Worm (Caenorhabditis elegans) whole organism, late embryonic: ENCODE results near the gene col-72.

Experiments used
- F13H6.1 ChIP-seq: sonication (generic microtip); optimal IDR thresholded peaks from 2 replicates; lab custom pipeline; 2016; ENCODE audit warnings: missing genetic modification characterization, missing compliant biosample characterization
- ahr-1 ChIP-seq: sonication (generic microtip); optimal IDR thresholded peaks from 2 replicates; lab custom pipeline; 2016; ENCODE audit warnings: missing genetic modification characterization, missing compliant biosample characterization
- ama-1 ChIP-seq: fragments of 150-350 bp; optimal IDR thresholded peaks from 2 replicates; lab custom pipeline; 2014
- ceh-14 ChIP-seq: sonication (generic microtip); optimal IDR thresholded peaks from 2 replicates; lab custom pipeline; 2016; ENCODE audit warnings: missing genotype, missing genetic modification characterization, missing compliant biosample characterization
- ceh-19 ChIP-seq: fragments of 200-800 bp; sonication (Bioruptor generic); optimal IDR thresholded peaks from 2 replicates; lab custom pipeline; 2018; ENCODE audit warnings: mild to moderate bottlenecking, missing genetic modification characterization, missing compliant biosample characterization
- ceh-22 ChIP-seq: sonication (generic microtip); optimal IDR thresholded peaks from 2 replicates; lab custom pipeline; 2017; ENCODE audit warnings: missing biosample characterization, missing genetic modification characterization
- ceh-31 ChIP-seq: sonication (generic microtip); optimal IDR thresholded peaks from 2 replicates; lab custom pipeline; 2016; ENCODE audit warnings: missing genetic modification characterization, missing compliant biosample characterization
- ceh-34 ChIP-seq: sonication (generic microtip); optimal IDR thresholded peaks from 2 replicates; lab custom pipeline; 2016; ENCODE audit warnings: mild to moderate bottlenecking, missing genetic modification characterization, missing compliant biosample characterization
- ceh-48 ChIP-seq: sonication (generic microtip); optimal IDR thresholded peaks from 2 replicates; lab custom pipeline; 2016; ENCODE audit warnings: missing genetic modification characterization, inconsistent platforms, missing compliant biosample characterization
- ceh-6 ChIP-seq: fragments of 200-800 bp; sonication (Bioruptor generic); optimal IDR thresholded peaks from 2 replicates; lab custom pipeline; 2018; ENCODE audit warnings: mild to moderate bottlenecking, missing genetic modification characterization, missing compliant biosample characterization
- ceh-9 ChIP-seq: sonication (generic microtip); optimal IDR thresholded peaks from 2 replicates; lab custom pipeline; 2016; ENCODE audit warnings: mild to moderate bottlenecking, missing genetic modification characterization, inconsistent platforms, missing compliant biosample characterization
- che-1 ChIP-seq: sonication (generic microtip); optimal IDR thresholded peaks from 2 replicates; lab custom pipeline; 2016; ENCODE audit warnings: mild to moderate bottlenecking, missing genetic modification characterization, missing compliant biosample characterization
- dmd-4 ChIP-seq: sonication (generic microtip); optimal IDR thresholded peaks from 2 replicates; lab custom pipeline; 2016; ENCODE audit warnings: borderline replicate concordance, missing genetic modification characterization, missing compliant biosample characterization
- dve-1 ChIP-seq: sonication (generic microtip); optimal IDR thresholded peaks from 2 replicates; lab custom pipeline; 2017; ENCODE audit warnings: antibody characterized with exemption, mild to moderate bottlenecking, missing genetic modification characterization, missing compliant biosample characterization
- elt-2 ChIP-seq: sonication (generic microtip); optimal IDR thresholded peaks from 2 replicates; lab custom pipeline; 2016; ENCODE audit warnings: missing genetic modification reagents, missing genetic modification characterization, missing compliant biosample characterization
- elt-4 ChIP-seq: sonication (generic microtip); optimal IDR thresholded peaks from 2 replicates; lab custom pipeline; 2016; ENCODE audit warnings: missing genetic modification characterization, missing compliant biosample characterization
- eyg-1 ChIP-seq: sonication (generic microtip); optimal IDR thresholded peaks from 2 replicates; lab custom pipeline; 2016; ENCODE audit warnings: missing genotype, missing genetic modification characterization, missing compliant biosample characterization
- fkh-6 ChIP-seq: sonication (generic microtip); optimal IDR thresholded peaks from 2 replicates; lab custom pipeline; 2016; ENCODE audit warnings: missing genetic modification characterization, missing compliant biosample characterization
- gmeb-2 ChIP-seq: sonication (generic microtip); optimal IDR thresholded peaks from 2 replicates; lab custom pipeline; 2016; ENCODE audit warnings: missing genetic modification characterization, inconsistent platforms, missing compliant biosample characterization
- hlh-13 ChIP-seq: fragments of 200-800 bp; sonication (Bioruptor generic); optimal IDR thresholded peaks from 2 replicates; lab custom pipeline; 2018; ENCODE audit warnings: mild to moderate bottlenecking, missing genetic modification characterization, missing compliant biosample characterization
- hlh-15 ChIP-seq: sonication (generic microtip); optimal IDR thresholded peaks from 2 replicates; lab custom pipeline; 2016; ENCODE audit warnings: missing genetic modification characterization, missing compliant biosample characterization
- hlh-30 ChIP-seq: sonication (generic microtip); optimal IDR thresholded peaks from 2 replicates; lab custom pipeline; 2017; ENCODE audit warnings: antibody characterized with exemption, missing genetic modification characterization, missing compliant biosample characterization; ENCODE audit not compliant: insufficient read depth
- hlh-8 ChIP-seq: sonication (generic microtip); optimal IDR thresholded peaks from 2 replicates; lab custom pipeline; 2016; ENCODE audit warnings: missing genotype, missing genetic modification characterization, missing compliant biosample characterization
- lim-6 ChIP-seq: sonication (generic microtip); optimal IDR thresholded peaks from 2 replicates; lab custom pipeline; 2016; ENCODE audit warnings: missing genetic modification characterization, missing compliant biosample characterization
- madf-2 ChIP-seq: sonication (generic microtip); optimal IDR thresholded peaks from 2 replicates; lab custom pipeline; 2017; ENCODE audit warnings: missing genetic modification characterization, missing compliant biosample characterization
- mec-3 ChIP-seq: sonication (generic microtip); optimal IDR thresholded peaks from 2 replicates; lab custom pipeline; 2016; ENCODE audit warnings: borderline replicate concordance, missing genetic modification characterization, missing compliant biosample characterization
- nfya-1 ChIP-seq: sonication (generic microtip); optimal IDR thresholded peaks from 2 replicates; lab custom pipeline; 2017; ENCODE audit warnings: missing genetic modification characterization, mild to moderate bottlenecking, missing compliant biosample characterization, antibody characterized with exemption, moderate library complexity
- nhr-232 ChIP-seq: sonication (generic microtip); optimal IDR thresholded peaks from 2 replicates; lab custom pipeline; 2016; ENCODE audit warnings: missing genetic modification characterization, missing compliant biosample characterization
- pag-3 ChIP-seq: sonication (generic microtip); optimal IDR thresholded peaks from 2 replicates; lab custom pipeline; 2016; ENCODE audit warnings: missing compliant biosample characterization, missing genetic modification characterization, borderline replicate concordance
- pax-1 ChIP-seq: fragments of 150-350 bp; optimal IDR thresholded peaks from 2 replicates; lab custom pipeline; 2014; ENCODE audit warnings: missing biosample characterization, missing genetic modification characterization
- ref-2 ChIP-seq: sonication (generic microtip); optimal IDR thresholded peaks from 2 replicates; lab custom pipeline; 2016; ENCODE audit warnings: missing genetic modification characterization, missing compliant biosample characterization
- sdc-2 ChIP-seq: sonication (generic microtip); optimal IDR thresholded peaks from 2 replicates; lab custom pipeline; 2016; ENCODE audit warnings: missing genotype, missing genetic modification characterization, missing compliant biosample characterization
- sox-2 ChIP-seq: fragments of 200-800 bp; sonication (Bioruptor generic); IDR thresholded peaks from 2 replicates; pipeline ENCODE4 v1.3.6; 2022; ENCODE audit warnings: missing genetic modification reagents, missing genetic modification characterization, missing compliant biosample characterization
- sox-4 ChIP-seq: sonication (generic microtip); optimal IDR thresholded peaks from 2 replicates; lab custom pipeline; 2017; ENCODE audit warnings: mild to moderate bottlenecking, missing genetic modification characterization, inconsistent platforms, missing compliant biosample characterization
- syd-9 ChIP-seq: sonication (generic microtip); optimal IDR thresholded peaks from 2 replicates; lab custom pipeline; 2016; ENCODE audit warnings: mild to moderate bottlenecking, missing genetic modification characterization, moderate library complexity, missing compliant biosample characterization
- tbx-2 ChIP-seq: sonication (generic microtip); optimal IDR thresholded peaks from 2 replicates; lab custom pipeline; 2016; ENCODE audit warnings: missing genetic modification characterization, missing compliant biosample characterization
- tbx-7 ChIP-seq: sonication (generic microtip); optimal IDR thresholded peaks from 2 replicates; lab custom pipeline; 2016; ENCODE audit warnings: missing genotype, missing genetic modification characterization, missing compliant biosample characterization
- ttx-3 ChIP-seq: sonication (generic microtip); optimal IDR thresholded peaks from 2 replicates; lab custom pipeline; 2016; ENCODE audit warnings: missing genetic modification reagents, missing genetic modification characterization, missing compliant biosample characterization
- unc-55 ChIP-seq: sonication (generic microtip); optimal IDR thresholded peaks from 2 replicates; lab custom pipeline; 2017; ENCODE audit warnings: missing biosample characterization, missing genetic modification reagents, missing genetic modification characterization
- zip-5 ChIP-seq: sonication (generic microtip); optimal IDR thresholded peaks from 2 replicates; lab custom pipeline; 2016; ENCODE audit warnings: missing genetic modification characterization, missing compliant biosample characterization
- ztf-16 ChIP-seq: sonication (generic microtip); optimal IDR thresholded peaks from 2 replicates; lab custom pipeline; 2017; ENCODE audit warnings: missing genetic modification characterization, missing compliant biosample characterization

Gene col-72

DNA sequence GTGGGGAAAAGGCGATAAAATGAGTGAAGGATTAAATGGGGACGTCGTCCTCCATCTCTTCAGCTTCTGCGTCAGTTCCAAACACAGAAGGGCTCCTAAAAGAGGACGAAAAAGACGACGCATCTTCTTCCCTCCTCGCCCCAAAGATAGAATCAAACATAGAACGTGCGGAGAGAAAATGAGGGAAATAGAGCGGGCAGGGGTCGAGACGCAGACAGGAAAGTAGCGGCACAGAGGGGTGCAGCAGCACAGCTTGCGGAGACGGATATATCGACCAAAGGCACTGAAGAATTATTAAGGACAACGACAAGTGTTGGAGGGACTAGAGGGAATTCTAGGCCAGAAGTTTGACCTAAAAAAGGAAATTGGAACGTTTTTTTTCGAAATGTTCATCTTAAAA is 23.3 kb upstream of the col-72 start (continued):
- TF ChIP-seq ceh-9 (no peak), dve-1 (no peak), mec-3 (peak; percentile 52), sdc-2 (tag; lab: Kevin White, UChicago) (no peak), sox-4 (tag; lab: Kevin White, UChicago) (no peak), hlh-13 (no peak), che-1 (no peak), ceh-22 (tag; lab: Kevin White, UChicago) (no peak), eyg-1 (tag; lab: Kevin White, UChicago) (no peak), ceh-48 (peak; percentile 39), ceh-31 (peak; percentile 82), ceh-14 (tag; lab: Kevin White, UChicago) (no peak), madf-2 (tag; lab: Kevin White, UChicago) (no peak), hlh-8 (tag; lab: Kevin White, UChicago) (no peak), fkh-6 (tag; lab: Kevin White, UChicago) (no peak), syd-9 (peak; percentile 47), ttx-3 (no peak), pag-3 (tag; lab: Kevin White, UChicago) (no peak)

DNA sequence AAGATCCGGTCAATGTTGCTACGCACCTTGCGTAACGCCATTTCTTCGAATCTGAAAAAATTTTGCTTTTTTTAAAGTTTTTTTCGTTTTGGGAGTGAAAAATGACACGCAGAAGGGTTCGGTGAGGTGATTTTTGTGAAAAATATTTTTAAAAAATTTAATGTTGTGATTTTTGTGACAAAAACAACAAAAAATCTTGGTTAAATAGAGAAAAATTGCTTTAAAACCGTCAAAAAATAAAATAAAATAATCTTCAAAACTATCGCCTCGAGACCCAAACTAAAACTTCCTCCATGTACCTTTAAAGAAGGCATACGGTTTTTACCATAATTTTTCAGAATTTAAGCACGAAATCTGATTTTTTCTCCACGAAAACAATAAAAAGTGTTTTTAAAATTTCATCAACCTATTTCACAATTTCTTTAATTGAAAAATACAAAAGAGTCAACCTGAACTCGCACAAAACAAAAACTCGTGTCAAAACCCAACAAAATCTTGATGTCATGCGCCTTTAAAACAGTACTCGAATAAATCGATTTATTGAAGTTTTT is 22.5 kb upstream of the col-72 start, which contains the start of gene apd-3:
Gene apd-3, minus strand, starts transcription at position 51 of the 551 bp plus-strand sequence.
- TF ChIP-seq lim-6 (no peak), F13H6.1 (no peak), gmeb-2 (no peak), elt-2 (tag; lab: Kevin White, UChicago) (no peak), sox-2 (GFP tag; lab: Robert Waterston, UW) (no peak), elt-4 (tag; lab: Kevin White, UChicago) (no peak), syd-9 (no peak), ceh-22 (tag; lab: Kevin White, UChicago) (no peak), ttx-3 (no peak)

DNA sequence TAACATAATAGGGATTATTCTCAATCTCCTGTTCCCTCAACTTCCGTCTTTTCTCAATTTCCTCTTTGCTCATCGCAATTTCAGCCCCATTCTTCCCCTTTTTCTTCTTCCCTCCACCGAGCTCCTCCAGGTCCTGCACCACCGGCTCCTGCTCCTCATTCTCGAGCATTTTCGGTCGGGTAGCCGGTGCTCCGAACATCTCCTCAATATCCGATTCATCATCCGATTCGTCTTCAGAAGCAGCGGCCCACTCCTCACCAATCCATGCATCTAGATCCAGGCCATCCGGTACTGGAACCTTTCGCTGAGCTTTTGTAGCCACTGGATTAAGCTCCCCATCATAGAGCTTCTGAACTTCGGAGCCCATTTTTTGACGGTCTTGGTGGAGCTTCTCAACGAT is 16.2 kb upstream of the col-72 start:
- no peak for TF ChIP-seq pax-1 (tag; lab: Kevin White, UChicago)
- no peak for TF ChIP-seq ahr-1 (tag; lab: Kevin White, UChicago)
- no peak for TF ChIP-seq nhr-232 (tag; lab: Kevin White, UChicago)
- no peak for TF ChIP-seq sdc-2 (tag; lab: Kevin White, UChicago)
- TF ChIP-seq nfya-1 (tag; lab: Kevin White, UChicago) = no peak
- no peak for TF ChIP-seq hlh-30 (tag; lab: Kevin White, UChicago)
- TF ChIP-seq ref-2 (tag; lab: Kevin White, UChicago) = no peak
- TF ChIP-seq tbx-7 (tag; lab: Kevin White, UChicago) = no peak

DNA sequence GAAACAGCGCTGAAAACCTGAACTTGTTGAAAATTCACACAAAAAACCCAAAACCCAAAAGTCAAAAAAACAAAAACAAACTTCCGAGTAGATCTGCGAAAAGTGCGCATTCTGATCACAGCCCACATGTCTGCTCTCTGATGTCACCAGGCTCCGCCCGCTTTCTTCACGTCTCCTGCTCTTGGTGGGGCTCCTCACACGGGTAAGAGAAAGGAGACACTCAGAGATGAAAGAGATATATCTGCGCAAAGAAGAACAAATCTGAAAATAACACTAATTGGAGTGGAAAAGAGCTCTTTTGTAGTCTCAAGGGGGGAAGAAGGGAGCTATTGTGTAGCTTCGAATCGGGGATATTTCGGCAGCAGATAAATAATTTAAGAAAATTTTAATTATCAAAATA is 4.3 kb upstream of the col-72 start, which contains the start of gene ncs-6:
Gene ncs-6, minus strand, starts transcription at position 261 of the 400 bp plus-strand sequence.
- TF ChIP-seq ceh-19 (no peak), tbx-2 (no peak), ztf-16 (tag; lab: Kevin White, UChicago) (no peak), pag-3 (tag; lab: Kevin White, UChicago) (no peak), gmeb-2 (no peak), ceh-34 (tag; lab: Kevin White, UChicago) (no peak), unc-55 (GFP tag; lab: Kevin White, UChicago) (no peak), dmd-4 (tag; lab: Kevin White, UChicago) (no peak), hlh-15 (tag; lab: Kevin White, UChicago) (no peak), zip-5 (tag; lab: Kevin White, UChicago) (no peak), ceh-6 (no peak), dve-1 (no peak), sox-2 (GFP tag; lab: Robert Waterston, UW) (no peak), fkh-6 (tag; lab: Kevin White, UChicago) (no peak), ama-1 (lab: Kevin White, UChicago) (no peak), hlh-8 (tag; lab: Kevin White, UChicago) (no peak)
